Worm (Caenorhabditis elegans): ENCODE data around the gene pde-2.

DNA sequence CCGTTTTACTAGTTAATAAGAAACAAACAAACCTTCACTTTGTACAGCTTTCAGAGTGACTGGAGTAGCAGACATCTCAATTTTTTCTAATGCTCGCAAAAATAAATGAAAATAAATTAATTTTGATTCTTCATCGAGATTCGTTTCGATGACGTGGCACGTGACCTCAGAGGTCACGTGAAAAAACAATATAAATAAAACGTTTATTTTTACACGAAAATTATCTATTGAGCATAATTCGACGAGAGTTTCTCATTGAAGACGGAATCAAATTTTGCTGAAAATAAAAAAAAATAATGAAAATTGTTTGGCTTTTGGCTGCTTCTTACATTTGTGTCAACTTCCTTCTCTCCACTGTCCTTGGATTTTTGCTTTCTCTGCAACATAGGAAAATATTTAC, 20.2 kb upstream of the pde-2 start, which contains the start of gene rpn-6.2:
- TF ChIP-seq klf-2 (GFP tag; conservative IDR thresholded peaks at IDR 0.05) (no peak), ztf-29 (GFP tag; IDR thresholded peaks at IDR 0.05) (no peak), tab-1 (GFP tag; IDR thresholded peaks at IDR 0.05) (no peak), cog-1 (tag; optimal IDR thresholded peaks at IDR 0.05) (no peak), ztf-23 (GFP tag; IDR thresholded peaks at IDR 0.05) (no peak), T22C8.4 (GFP tag; IDR thresholded peaks at IDR 0.05) (no peak)

All from whole organism, midembryonic.